Worm (Caenorhabditis elegans): Measurements from ENCODE around the gene F32D8.8.

The F32D8.8 gene

DNA sequence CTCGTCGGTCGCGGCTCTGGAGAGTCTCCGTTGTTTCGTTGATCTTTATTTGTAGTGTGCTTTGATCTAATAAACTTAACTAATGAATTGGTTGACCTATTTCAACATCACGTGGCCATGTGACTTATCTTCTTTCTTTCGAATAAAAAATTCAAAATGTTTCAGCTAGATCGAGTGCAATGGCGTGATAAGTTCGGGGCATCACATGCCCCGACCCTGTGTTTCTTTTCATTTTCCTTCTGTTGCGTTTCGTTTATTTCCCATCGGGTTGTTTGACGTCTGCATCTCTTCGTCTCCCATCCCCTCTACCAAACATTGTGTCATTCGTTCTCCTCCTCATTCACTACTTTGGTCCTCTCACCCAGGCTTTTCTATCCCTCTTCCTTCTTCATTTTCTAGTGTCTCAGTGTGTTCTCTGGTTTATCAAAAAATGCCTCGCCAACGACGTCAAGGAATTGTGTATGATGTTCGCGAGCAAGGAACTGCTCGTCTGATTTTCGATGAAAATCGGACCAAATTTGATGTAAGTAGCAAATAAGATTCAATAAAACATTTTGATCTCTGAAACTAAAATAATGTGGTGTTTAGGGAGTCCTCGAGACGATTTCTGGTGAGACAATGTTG lies 49.2 kb upstream of the F32D8.8 start, which contains the start of gene F17C11.4 (continued):
- TF ChIP-seq cebp-1 (GFP tag; IDR thresholded peaks at IDR 0.05): peak; percentile 77
- TF ChIP-seq cebp-1 (tag; optimal IDR thresholded peaks at IDR 0.05): peak; percentile 91
- peak; percentile 39 for TF ChIP-seq ztf-26 (tag; optimal IDR thresholded peaks at IDR 0.05)
- no peak for TF ChIP-seq lag-1 (GFP tag; IDR thresholded peaks at IDR 0.05)
- TF ChIP-seq pha-4 (tag; optimal IDR thresholded peaks at IDR 0.05): no peak
- no peak for TF ChIP-seq dpl-1 (GFP tag; optimal IDR thresholded peaks at IDR 0.05)
- TF ChIP-seq rcor-1 (GFP tag; IDR thresholded peaks at IDR 0.05): 0 out of 2 replicates have a peak, but pooled peaks have one; percentile 10
- TF ChIP-seq ceh-79 (tag; optimal IDR thresholded peaks at IDR 0.05): no peak
- peak; percentile 20 for TF ChIP-seq lin-54 (GFP tag; optimal IDR thresholded peaks at IDR 0.05)
- peak; percentile 66; the same call in 1 of the 2 replicates for TF ChIP-seq lin-26 (GFP tag; IDR thresholded peaks at IDR 0.05)
- no peak for TF ChIP-seq lin-35 (GFP tag; optimal IDR thresholded peaks at IDR 0.05)
- no peak for TF ChIP-seq B0035.1 (tag; optimal IDR thresholded peaks at IDR 0.05)
- TF ChIP-seq akir-1 (GFP tag; optimal IDR thresholded peaks at IDR 0.05): no peak
- TF ChIP-seq him-1 (tag; optimal IDR thresholded peaks at IDR 0.05): no peak
- TF ChIP-seq ceh-40 (GFP tag; IDR thresholded peaks at IDR 0.05): no peak
- no peak for TF ChIP-seq rpc-1 (optimal IDR thresholded peaks at IDR 0.05)
- TF ChIP-seq rpc-1 (tag; optimal IDR thresholded peaks at IDR 0.05): no peak
- peak; percentile 41 for TF ChIP-seq unc-62 (GFP tag; optimal IDR thresholded peaks at IDR 0.05)
- no peak for TF ChIP-seq nhr-120 (GFP tag; IDR thresholded peaks at IDR 0.05)
- peak; percentile 85 for TF ChIP-seq somi-1 (GFP tag; optimal IDR thresholded peaks at IDR 0.05)
- no peak for TF ChIP-seq athp-1 (tag; optimal IDR thresholded peaks at IDR 0.05)
- TF ChIP-seq Y53G8AR.9 (GFP tag; conservative IDR thresholded peaks at IDR 0.05): no peak
- peak; percentile 43 for TF ChIP-seq B0336.3 (GFP tag; IDR thresholded peaks at IDR 0.05)
- TF ChIP-seq T26A5.8 (tag; optimal IDR thresholded peaks at IDR 0.05): no peak
- TF ChIP-seq egrh-3 (GFP tag; IDR thresholded peaks at IDR 0.05): no peak
- no peak for TF ChIP-seq egl-18 (GFP tag; IDR thresholded peaks at IDR 0.05)
- peak; percentile 50 for TF ChIP-seq tbp1 (GFP tag; optimal IDR thresholded peaks at IDR 0.05)
- no peak for TF ChIP-seq Y53F4B.3 (GFP tag; IDR thresholded peaks at IDR 0.05)
- TF ChIP-seq zfh-2 (GFP tag; conservative IDR thresholded peaks at IDR 0.05): peak; percentile 64
- no peak for TF ChIP-seq madf-3 (GFP tag; IDR thresholded peaks at IDR 0.05)
- no peak for TF ChIP-seq mxl-1 (tag; optimal IDR thresholded peaks at IDR 0.05)
- TF ChIP-seq F10E7.11 (tag; optimal IDR thresholded peaks at IDR 0.05): no peak
- TF ChIP-seq K12H6.12 (tag; optimal IDR thresholded peaks at IDR 0.05): peak; percentile 66
- TF ChIP-seq atf-7 (tag; optimal IDR thresholded peaks at IDR 0.05): peak; percentile 62
- no peak for TF ChIP-seq bed-2 (GFP tag; IDR thresholded peaks at IDR 0.05)
- peak; percentile 40; the same call in 1 of the 2 replicates for TF ChIP-seq ekl-4 (GFP tag; IDR thresholded peaks at IDR 0.05)
- no peak for TF ChIP-seq F23B12.7 (tag; optimal IDR thresholded peaks at IDR 0.05; ENCODE audit: insufficient read depth)
- TF ChIP-seq mcd-1 (GFP tag; IDR thresholded peaks at IDR 0.05): peak; percentile 37; the same call in 1 of the 2 replicates
- TF ChIP-seq F49E8.2 (tag; optimal IDR thresholded peaks at IDR 0.05; ENCODE audit: insufficient read depth): no peak
- TF ChIP-seq B0261.1 (tag; optimal IDR thresholded peaks at IDR 0.05): no peak
- peak; percentile 62 for TF ChIP-seq ZK185.1 (tag; optimal IDR thresholded peaks at IDR 0.05; ENCODE audit: poor library complexity, severe bottlenecking)
- no peak for TF ChIP-seq F57A8.1 (GFP tag; optimal IDR thresholded peaks at IDR 0.05)
- peak; percentile 38 to 44 for TF ChIP-seq let-607 (tag; optimal IDR thresholded peaks at IDR 0.05)
- TF ChIP-seq nhr-80 (tag; optimal IDR thresholded peaks at IDR 0.05): peak; percentile 85
- TF ChIP-seq gei-17 (GFP tag; optimal IDR thresholded peaks at IDR 0.05): peak; percentile 2
- TF ChIP-seq Y95B8A.8 (GFP tag; IDR thresholded peaks at IDR 0.05): no peak
- TF ChIP-seq Y79H2A.3 (GFP tag; conservative IDR thresholded peaks at IDR 0.05): no peak
- no peak for TF ChIP-seq dox-1 (GFP tag; IDR thresholded peaks at IDR 0.05)
- no peak for TF ChIP-seq ztf-22 (GFP tag; optimal IDR thresholded peaks at IDR 0.05)
